Worm (Caenorhabditis elegans) whole organism, midembryonic: ENCODE data around the gene gakh-1.

Experiments
- T22C8.4 ChIP-seq: fragments of 200-800 bp; sonication (Bioruptor generic); IDR thresholded peaks from 2 replicates; pipeline ENCODE4 v1.3.6; 2022; ENCODE audit warnings: missing genetic modification characterization, missing compliant biosample characterization
- cog-1 ChIP-seq: sonication (generic microtip); optimal IDR thresholded peaks from 2 replicates; lab custom pipeline; 2016; ENCODE audit warnings: missing genetic modification characterization, missing compliant biosample characterization
- flt-1 ChIP-seq: fragments of 200-800 bp; sonication (Bioruptor generic); IDR thresholded peaks from 2 replicates; pipeline ENCODE4 v1.3.6; 2022; ENCODE audit warnings: missing genetic modification characterization, missing compliant biosample characterization
- klf-2 ChIP-seq: fragments of 200-800 bp; sonication (Bioruptor generic); conservative IDR thresholded peaks from 2 replicates; pipeline ENCODE4 v1.3.6; 2022; ENCODE audit warnings: missing genetic modification reagents, missing genetic modification characterization, missing compliant biosample characterization
- med-1 ChIP-seq: sonication (generic microtip); optimal IDR thresholded peaks from 2 replicates; lab custom pipeline; 2017; ENCODE audit warnings: missing genetic modification characterization, mild to moderate bottlenecking, missing compliant biosample characterization, antibody characterized with exemption, missing genetic modification reagents; ENCODE audit not compliant: insufficient read depth
- ref-1 ChIP-seq: fragments of 200-800 bp; sonication (Bioruptor generic); conservative IDR thresholded peaks from 2 replicates; pipeline ENCODE4 v1.3.6; 2022; ENCODE audit warnings: missing genetic modification reagents, missing genetic modification characterization, missing compliant biosample characterization
- tab-1 ChIP-seq: fragments of 200-800 bp; sonication (Bioruptor generic); IDR thresholded peaks from 2 replicates; pipeline ENCODE4 v1.3.6; 2022; ENCODE audit warnings: missing genetic modification characterization, missing compliant biosample characterization
- ztf-23 ChIP-seq: fragments of 200-800 bp; sonication (Bioruptor generic); IDR thresholded peaks from 2 replicates; pipeline ENCODE4 v1.3.6; 2022; ENCODE audit warnings: missing genetic modification reagents, missing genetic modification characterization, missing compliant biosample characterization
- ztf-29 ChIP-seq: fragments of 200-800 bp; sonication (Bioruptor generic); IDR thresholded peaks from 2 replicates; pipeline ENCODE4 v1.3.6; 2022; ENCODE audit warnings: missing genetic modification reagents, missing genetic modification characterization, missing compliant biosample characterization

gakh-1 gene

DNA sequence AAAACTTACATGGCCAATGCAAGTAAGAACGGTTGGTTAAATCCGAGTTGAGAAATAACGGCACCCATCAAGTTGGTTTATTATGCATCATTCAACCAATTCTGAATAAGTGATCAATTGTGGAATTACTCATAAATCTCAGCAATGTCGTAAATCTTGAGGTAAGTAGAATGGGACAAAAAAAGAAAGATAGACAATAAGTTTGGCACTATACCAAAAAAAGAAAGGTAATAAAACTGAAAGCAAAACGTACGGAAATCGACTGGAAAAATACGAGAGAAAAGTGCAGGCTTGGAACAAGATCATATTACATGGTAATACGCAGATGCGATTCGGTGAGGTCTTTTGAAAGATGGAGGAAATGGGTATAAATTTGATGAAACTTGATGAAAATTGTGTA lies 16.4 kb downstream of the gakh-1 start, which contains the start of gene F46G11.4:
F46G11.4 (minus strand) TSS at position 101 of the 400 bp plus-strand sequence.
- TF ChIP-seq ztf-29 (GFP tag; lab: Robert Waterston, UW) (no peak), T22C8.4 (GFP tag; lab: Robert Waterston, UW) (no peak), cog-1 (tag; lab: Kevin White, UChicago) (no peak), med-1 (GFP tag; lab: Kevin White, UChicago) (no peak), ztf-23 (GFP tag; lab: Robert Waterston, UW) (no peak), flt-1 (no peak), tab-1 (GFP tag; lab: Robert Waterston, UW) (no peak), ref-1 (no peak)

ce11 chrX:5799229-5799628 lies 16.9 kb downstream of the gakh-1 start:
- TF ChIP-seq med-1 (GFP tag; lab: Kevin White, UChicago) = no peak
- no peak for TF ChIP-seq cog-1 (tag; lab: Kevin White, UChicago)
- TF ChIP-seq ref-1 = no peak
- TF ChIP-seq klf-2 = no peak
- TF ChIP-seq flt-1 = no peak
- TF ChIP-seq ztf-23 (GFP tag; lab: Robert Waterston, UW) = no peak
- TF ChIP-seq T22C8.4 (GFP tag; lab: Robert Waterston, UW) = no peak
- no peak for TF ChIP-seq tab-1 (GFP tag; lab: Robert Waterston, UW)
- no peak for TF ChIP-seq ztf-29 (GFP tag; lab: Robert Waterston, UW)

DNA sequence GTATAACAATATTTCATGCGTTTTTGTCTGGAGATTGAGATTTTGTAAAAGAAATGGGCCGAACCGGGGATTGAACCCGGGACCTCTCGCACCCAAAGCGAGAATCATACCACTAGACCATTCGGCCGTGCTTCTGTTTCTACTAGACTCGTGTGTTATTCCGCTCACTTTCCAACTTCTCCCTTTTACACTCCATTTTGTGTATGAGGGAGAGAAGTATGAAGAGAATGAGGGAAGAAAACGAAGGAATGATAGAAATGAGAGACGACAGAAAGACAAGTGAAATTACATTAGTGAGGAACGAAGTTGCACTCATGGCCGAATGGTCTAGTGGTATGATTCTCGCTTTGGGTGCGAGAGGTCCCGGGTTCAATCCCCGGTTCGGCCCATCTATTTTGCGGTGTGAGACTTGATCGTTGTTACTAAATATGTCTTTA lies 18.9 kb downstream of the gakh-1 start:
- TF ChIP-seq med-1 (GFP tag; lab: Kevin White, UChicago) (peak; percentile 42), ztf-23 (GFP tag; lab: Robert Waterston, UW) (peak; percentile 93), ref-1 (peak; percentile 71), T22C8.4 (GFP tag; lab: Robert Waterston, UW) (peak; percentile 66), flt-1 (peak; percentile 89), tab-1 (GFP tag; lab: Robert Waterston, UW) (peak; percentile 88), klf-2 (peak; percentile 93), ztf-29 (GFP tag; lab: Robert Waterston, UW) (peak; percentile 77), cog-1 (tag; lab: Kevin White, UChicago) (peak; percentile 90)

DNA sequence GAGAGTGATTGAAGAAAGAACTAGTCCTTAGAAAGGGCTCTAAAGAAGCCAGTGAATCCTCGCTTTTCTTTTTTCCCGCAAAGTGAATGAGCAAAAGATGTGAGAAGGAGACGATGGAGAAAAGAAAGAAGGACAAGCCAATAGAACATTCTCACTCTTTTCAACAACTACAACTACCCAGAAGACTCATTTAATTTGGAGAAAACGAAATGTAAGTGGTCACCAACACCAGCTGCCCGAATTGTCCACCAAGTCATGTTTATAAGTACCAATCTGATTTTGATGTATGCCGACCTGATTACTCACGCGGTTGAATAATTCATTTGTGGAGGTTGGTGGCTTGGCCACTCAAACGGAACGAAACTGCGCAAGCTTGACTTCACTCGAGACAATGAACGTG lies 20.3 kb downstream of the gakh-1 start:
- no peak for TF ChIP-seq tab-1 (GFP tag; lab: Robert Waterston, UW)
- TF ChIP-seq klf-2 = no peak
- TF ChIP-seq ztf-23 (GFP tag; lab: Robert Waterston, UW) = no peak
- TF ChIP-seq ref-1 = no peak
- TF ChIP-seq flt-1 = no peak
- TF ChIP-seq T22C8.4 (GFP tag; lab: Robert Waterston, UW) = no peak
- TF ChIP-seq cog-1 (tag; lab: Kevin White, UChicago) = no peak
- TF ChIP-seq med-1 (GFP tag; lab: Kevin White, UChicago) = no peak
- TF ChIP-seq ztf-29 (GFP tag; lab: Robert Waterston, UW) = no peak

DNA sequence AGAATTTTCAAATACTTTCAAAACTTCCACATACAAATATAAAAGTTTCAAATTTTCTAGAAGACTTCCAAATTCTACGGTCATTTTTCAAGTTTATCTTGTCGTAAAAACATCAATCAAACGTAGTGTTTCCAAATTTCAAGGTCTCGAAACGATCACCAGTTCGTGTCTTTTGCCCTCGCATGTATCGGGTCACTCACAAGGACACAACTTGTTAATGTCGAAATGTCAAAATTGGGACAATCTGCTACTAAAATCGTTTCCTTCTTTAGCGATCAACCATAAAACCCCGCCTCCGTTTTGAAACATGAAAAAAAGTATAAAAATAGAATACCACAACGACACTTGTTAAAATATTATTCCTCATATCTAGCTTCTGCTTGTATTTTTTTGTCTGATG lies 21.2 kb downstream of the gakh-1 start:
- TF ChIP-seq cog-1 (tag; lab: Kevin White, UChicago) (no peak), med-1 (GFP tag; lab: Kevin White, UChicago) (no peak), tab-1 (GFP tag; lab: Robert Waterston, UW) (no peak), T22C8.4 (GFP tag; lab: Robert Waterston, UW) (no peak), ztf-23 (GFP tag; lab: Robert Waterston, UW) (no peak), flt-1 (no peak), klf-2 (no peak), ref-1 (no peak), ztf-29 (GFP tag; lab: Robert Waterston, UW) (no peak)

DNA sequence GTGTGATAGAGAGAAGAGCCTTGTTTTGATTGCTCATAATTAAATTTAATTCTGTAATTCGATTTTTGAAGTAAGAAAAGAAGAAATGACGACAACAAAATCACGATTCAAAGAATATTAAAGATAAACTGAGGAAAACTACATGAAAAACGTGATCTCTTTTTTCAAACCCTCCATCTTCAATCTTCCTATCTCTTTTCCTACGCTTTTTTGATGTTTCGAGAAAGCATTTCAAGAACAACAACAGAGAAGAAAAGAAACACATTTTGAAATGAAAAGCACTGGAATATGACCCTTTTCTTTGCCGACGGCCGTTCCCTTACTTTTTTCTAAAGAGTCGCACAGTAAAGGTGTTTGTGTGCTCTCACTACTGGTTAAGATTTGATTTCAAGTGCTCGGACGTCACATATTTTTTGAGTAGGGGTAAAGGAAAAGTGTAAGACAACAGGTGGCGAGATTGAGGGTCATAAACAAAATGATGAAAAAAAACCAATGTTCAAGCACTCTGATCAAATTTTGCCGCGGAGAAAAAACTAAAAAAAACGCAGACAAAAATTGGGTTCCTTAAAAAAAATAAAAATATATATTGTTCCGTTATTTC lies 23.7 kb downstream of the gakh-1 start, which contains the start of gene F13D11.3:
F13D11.3 (minus strand) TSS at position 51 of the 601 bp plus-strand sequence.
- no peak for TF ChIP-seq cog-1 (tag; lab: Kevin White, UChicago)
- TF ChIP-seq med-1 (GFP tag; lab: Kevin White, UChicago) = no peak
- TF ChIP-seq ztf-29 (GFP tag; lab: Robert Waterston, UW) = no peak
- TF ChIP-seq klf-2 = no peak
- TF ChIP-seq tab-1 (GFP tag; lab: Robert Waterston, UW) = no peak
- TF ChIP-seq flt-1 = no peak
- no peak for TF ChIP-seq ref-1

ce11 chrX:5810677-5811076 lies 28.4 kb downstream of the gakh-1 start:
- TF ChIP-seq tab-1 (GFP tag; lab: Robert Waterston, UW) (no peak), klf-2 (no peak), ztf-29 (GFP tag; lab: Robert Waterston, UW) (no peak), cog-1 (tag; lab: Kevin White, UChicago) (no peak), flt-1 (no peak), ztf-23 (GFP tag; lab: Robert Waterston, UW) (no peak), T22C8.4 (GFP tag; lab: Robert Waterston, UW) (no peak), ref-1 (no peak), med-1 (GFP tag; lab: Kevin White, UChicago) (no peak)

DNA sequence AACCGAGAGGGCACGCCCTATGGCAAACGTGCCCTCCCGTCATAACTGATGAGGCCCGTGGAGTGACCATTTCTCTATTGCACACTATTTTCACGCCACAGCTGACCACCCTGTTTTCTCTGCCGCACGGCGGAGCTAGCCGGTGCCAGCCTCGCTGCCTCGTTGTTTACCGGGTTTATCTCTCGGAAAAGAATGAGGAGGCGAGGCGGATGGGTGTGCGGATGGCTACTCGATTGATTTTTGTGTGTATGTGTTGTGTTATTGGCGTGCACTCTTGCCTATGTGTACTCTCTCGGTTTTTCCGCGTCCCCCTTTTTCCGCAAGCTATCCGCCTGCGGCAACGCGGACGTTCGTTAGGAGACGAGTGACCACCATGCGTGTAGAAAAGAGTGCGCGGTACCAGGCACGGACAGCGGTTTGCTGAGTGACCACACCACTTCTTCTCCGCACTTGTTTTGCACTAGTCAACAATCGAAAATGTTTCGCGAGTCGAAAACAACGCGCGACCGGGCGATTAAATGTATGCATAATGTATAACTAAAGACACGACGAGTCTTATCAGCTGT lies 29.8 kb downstream of the gakh-1 start:
- peak; percentile 12 for TF ChIP-seq ztf-29 (GFP tag; lab: Robert Waterston, UW)
- TF ChIP-seq T22C8.4 (GFP tag; lab: Robert Waterston, UW) = peak; percentile 55; the same call in 1 of the 2 replicates
- peak; percentile 26 for TF ChIP-seq med-1 (GFP tag; lab: Kevin White, UChicago)
- 0 out of 2 replicates have a peak, but pooled peaks have one; percentile 24 for TF ChIP-seq tab-1 (GFP tag; lab: Robert Waterston, UW)
- 0 out of 2 replicates have a peak, but pooled peaks have one; percentile 41 for TF ChIP-seq klf-2
- TF ChIP-seq flt-1 = peak; percentile 85
- TF ChIP-seq cog-1 (tag; lab: Kevin White, UChicago) = peak; percentile 99
- TF ChIP-seq ref-1 = no peak
- TF ChIP-seq ztf-23 (GFP tag; lab: Robert Waterston, UW) = peak; percentile 73

DNA sequence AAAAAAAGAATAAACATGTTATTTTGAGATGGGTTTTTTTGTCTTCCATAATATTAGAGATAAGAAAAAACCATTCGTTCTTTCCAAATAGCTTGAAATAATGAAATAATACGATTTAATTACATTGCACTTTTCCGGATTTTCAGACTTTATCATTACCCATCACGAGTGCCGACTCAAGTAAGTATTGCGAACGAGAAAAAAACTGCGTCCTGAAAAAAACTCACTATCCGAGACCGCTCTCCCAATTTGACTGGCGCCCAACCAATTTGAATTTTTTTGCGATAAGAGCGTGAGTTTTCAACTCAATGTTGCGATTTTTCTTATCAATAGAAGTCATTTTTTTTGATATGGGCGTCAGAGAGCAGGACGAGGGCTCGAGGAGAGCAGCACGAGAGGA lies 30.7 kb downstream of the gakh-1 start:
- no peak for TF ChIP-seq klf-2
- no peak for TF ChIP-seq flt-1
